Fruit fly (Drosophila melanogaster): ENCODE results near the gene wor.

Gene wor

dm6 chr2L:15383026-15383575, 42.3 kb downstream of the wor start:
- TF ChIP-seq CG9948 (tag; optimal IDR thresholded peaks at IDR 0.05) (no peak), EcR (GFP tag; optimal IDR thresholded peaks at IDR 0.05) (no peak), CG12605 (GFP tag; IDR thresholded peaks at IDR 0.05) (0 out of 2 replicates have a peak, but pooled peaks have one; percentile 30), CG8301 (tag; optimal IDR thresholded peaks at IDR 0.05) (peak; percentile 41), CG14655 (GFP tag; optimal IDR thresholded peaks at IDR 0.05) (peak; percentile 63), Pif1A (GFP tag; optimal IDR thresholded peaks at IDR 0.05) (no peak), CG4496 (GFP tag; IDR thresholded peaks at IDR 0.05) (peak; percentile 63), Ets98B (GFP tag; IDR thresholded peaks at IDR 0.05) (peak; percentile 49), D1 (tag; optimal IDR thresholded peaks at IDR 0.05) (no peak)
